Worm (Caenorhabditis elegans): ENCODE results near the gene hcp-1.

ce11 chrV:6549148-6549547 lies 44.8 kb upstream of the hcp-1 start, which contains the start of gene K04A8.20:
- TF ChIP-seq mdl-1 (tag; optimal IDR thresholded peaks at IDR 0.05), result no peak
- TF ChIP-seq nhr-77 (tag; optimal IDR thresholded peaks at IDR 0.05), result no peak
- no peak for TF ChIP-seq nhr-48 (tag; optimal IDR thresholded peaks at IDR 0.05)

Measured in whole organism, L4 larva.